Worm (Caenorhabditis elegans) whole organism, young adult: Measurements from ENCODE around the gene cyp-35A4.

ENCODE experiments used
- B0035.1 ChIP-seq: sonication (generic microtip); optimal IDR thresholded peaks from 2 replicates; lab custom pipeline; 2016; ENCODE audit warnings: missing genetic modification characterization, mild to moderate bottlenecking, missing compliant biosample characterization, missing genotype, missing genetic modification reagents
- F22D6.2 ChIP-seq: sonication (generic microtip); optimal IDR thresholded peaks from 2 replicates; lab custom pipeline; 2016; ENCODE audit warnings: mild to moderate bottlenecking, missing genetic modification characterization, missing compliant biosample characterization
- F37B4.10 ChIP-seq: fragments of 200-800 bp; sonication (Bioruptor generic); IDR thresholded peaks from 2 replicates; pipeline ENCODE4 v1.3.6; 2022; ENCODE audit warnings: missing genetic modification characterization, missing compliant biosample characterization
- F39B2.1 ChIP-seq: fragments of 200-800 bp; sonication (Bioruptor generic); IDR thresholded peaks from 2 replicates; pipeline ENCODE4 v1.3.6; 2022; ENCODE audit warnings: missing genetic modification reagents, missing genetic modification characterization, missing compliant biosample characterization
- Y79H2A.3 ChIP-seq: fragments of 200-800 bp; sonication (Bioruptor generic); conservative IDR thresholded peaks from 2 replicates; pipeline ENCODE4 v1.3.6; 2022; ENCODE audit warnings: missing genetic modification reagents, missing genetic modification characterization, missing compliant biosample characterization
- ama-1 ChIP-seq, 3 experiments: fragments of 150-350 bp in 1 of 3; sonication (generic microtip) in 2 of 3; optimal IDR thresholded peaks; 2 replicates each; lab custom pipeline; 2014 to 2018; ENCODE audit warnings: missing biosample characterization in 2 of 3, missing genetic modification characterization in 2 of 3, missing genetic modification reagents in 2 of 3
- aptf-2 ChIP-seq: fragments of 200-800 bp; sonication (Bioruptor generic); conservative IDR thresholded peaks from 2 replicates; pipeline ENCODE4 v1.3.6; 2022; ENCODE audit warnings: missing genetic modification reagents, missing genetic modification characterization, missing compliant biosample characterization
- athp-1 ChIP-seq: sonication (generic microtip); optimal IDR thresholded peaks from 2 replicates; lab custom pipeline; 2017; ENCODE audit warnings: mild to moderate bottlenecking, missing genetic modification characterization, missing compliant biosample characterization
- attf-3 ChIP-seq: fragments of 200-800 bp; sonication (Bioruptor generic); conservative IDR thresholded peaks from 2 replicates; pipeline ENCODE4 v1.3.6; 2022; ENCODE audit warnings: missing genetic modification reagents, missing genetic modification characterization, missing compliant biosample characterization
- ccch-3 ChIP-seq: fragments of 200-800 bp; sonication (Bioruptor generic); optimal IDR thresholded peaks from 2 replicates; lab custom pipeline; 2018; ENCODE audit warnings: mild to moderate bottlenecking, missing genetic modification characterization, missing compliant biosample characterization
- ceh-40 ChIP-seq: fragments of 200-800 bp; sonication (Bioruptor generic); IDR thresholded peaks from 2 replicates; pipeline ENCODE4 v1.3.6; 2022; ENCODE audit warnings: missing genetic modification characterization, missing compliant biosample characterization
- ceh-79 ChIP-seq: sonication (generic microtip); optimal IDR thresholded peaks from 2 replicates; lab custom pipeline; 2017; ENCODE audit warnings: mild to moderate bottlenecking, missing genetic modification characterization, missing compliant biosample characterization
- die-1 ChIP-seq: sonication (generic microtip); optimal IDR thresholded peaks from 2 replicates; lab custom pipeline; 2016; ENCODE audit warnings: missing genotype, mild to moderate bottlenecking, missing genetic modification characterization, missing compliant biosample characterization
- dox-1 ChIP-seq: fragments of 200-800 bp; sonication (Bioruptor generic); IDR thresholded peaks from 2 replicates; pipeline ENCODE4 v1.3.6; 2022; ENCODE audit warnings: missing genetic modification reagents, missing genetic modification characterization, missing compliant biosample characterization
- gei-17 ChIP-seq: fragments of 200-800 bp; sonication (Bioruptor generic); optimal IDR thresholded peaks from 2 replicates; lab custom pipeline; 2018; ENCODE audit warnings: mild to moderate bottlenecking, missing genetic modification characterization, missing compliant biosample characterization
- hlh-12 ChIP-seq: sonication (generic microtip); optimal IDR thresholded peaks from 2 replicates; lab custom pipeline; 2016; ENCODE audit warnings: missing genetic modification characterization, missing compliant biosample characterization
- hmg-20 ChIP-seq: fragments of 200-800 bp; sonication (Bioruptor generic); IDR thresholded peaks from 2 replicates; pipeline ENCODE4 v1.3.6; 2022; ENCODE audit warnings: missing genetic modification reagents, missing genetic modification characterization, missing compliant biosample characterization
- let-526 ChIP-seq: fragments of 200-800 bp; sonication (Bioruptor generic); IDR thresholded peaks from 2 replicates; pipeline ENCODE4 v1.3.6; 2022; ENCODE audit warnings: missing genetic modification reagents, missing genetic modification characterization, missing compliant biosample characterization
- lin-26 ChIP-seq: fragments of 200-800 bp; sonication (Bioruptor generic); IDR thresholded peaks from 2 replicates; pipeline ENCODE4 v1.3.6; 2022; ENCODE audit warnings: missing genetic modification reagents, missing genetic modification characterization, missing compliant biosample characterization
- lir-1 ChIP-seq: fragments of 200-800 bp; sonication (Bioruptor generic); conservative IDR thresholded peaks from 2 replicates; pipeline ENCODE4 v1.3.6; 2022; ENCODE audit warnings: missing genetic modification reagents, missing genetic modification characterization, missing compliant biosample characterization
- lsl-1 ChIP-seq: fragments of 200-800 bp; sonication (Bioruptor generic); optimal IDR thresholded peaks from 2 replicates; lab custom pipeline; 2018; ENCODE audit warnings: mild to moderate bottlenecking, missing genetic modification characterization, moderate library complexity, missing compliant biosample characterization
- madf-3 ChIP-seq: fragments of 200-800 bp; sonication (Bioruptor generic); IDR thresholded peaks from 2 replicates; pipeline ENCODE4 v1.3.6; 2022; ENCODE audit warnings: missing genetic modification reagents, missing genetic modification characterization, missing compliant biosample characterization
- mes-4 ChIP-seq: sonication (generic microtip); optimal IDR thresholded peaks from 2 replicates; lab custom pipeline; 2016; ENCODE audit warnings: missing genotype, missing genetic modification characterization, missing compliant biosample characterization
- pbrm-1 ChIP-seq: fragments of 200-800 bp; sonication (Bioruptor generic); IDR thresholded peaks from 2 replicates; pipeline ENCODE4 v1.3.6; 2022; ENCODE audit warnings: missing genetic modification reagents, missing genetic modification characterization, missing compliant biosample characterization
- rec-8 ChIP-seq, 2 experiments: sonication (generic microtip); optimal IDR thresholded peaks; 2 replicates each; lab custom pipeline; 2016; ENCODE audit warnings: mild to moderate bottlenecking in 2 of 2, missing genetic modification characterization in 2 of 2, missing genetic modification reagents in 2 of 2, missing genotype in 2 of 2, missing biosample characterization in 1 of 2, missing compliant biosample characterization in 1 of 2, moderate library complexity in 1 of 2
- repo-1 ChIP-seq: sonication (generic microtip); optimal IDR thresholded peaks from 2 replicates; lab custom pipeline; 2017; ENCODE audit warnings: mild to moderate bottlenecking, missing genetic modification characterization, missing compliant biosample characterization
- snpc-1.3 ChIP-seq: sonication (generic microtip); optimal IDR thresholded peaks from 2 replicates; lab custom pipeline; 2017; ENCODE audit warnings: missing genetic modification characterization, mild to moderate bottlenecking, missing compliant biosample characterization, antibody characterized with exemption, moderate library complexity, missing genotype, missing genetic modification reagents; ENCODE audit not compliant: insufficient read depth
- snpc-4 ChIP-seq, 5 experiments: fragments of 150-350 bp in 1 of 5; sonication (generic microtip) in 4 of 5; optimal IDR thresholded peaks; 2 replicates each; lab custom pipeline; 2014 to 2018; ENCODE audit warnings: missing genetic modification characterization in 5 of 5, missing biosample characterization in 3 of 5, antibody characterized with exemption in 2 of 5, mild to moderate bottlenecking in 2 of 5, missing compliant biosample characterization in 2 of 5, missing genotype in 2 of 5, moderate library complexity in 2 of 5, missing genetic modification reagents in 1 of 5
- tbx-9 ChIP-seq: sonication (generic microtip); optimal IDR thresholded peaks from 2 replicates; lab custom pipeline; 2016; ENCODE audit warnings: borderline replicate concordance, missing genetic modification characterization, inconsistent platforms, missing compliant biosample characterization
- ztf-28 ChIP-seq: fragments of 200-800 bp; sonication (Bioruptor generic); IDR thresholded peaks from 2 replicates; pipeline ENCODE4 v1.3.6; 2022; ENCODE audit warnings: missing genetic modification reagents, missing genetic modification characterization, missing compliant biosample characterization

Gene cyp-35A4

DNA sequence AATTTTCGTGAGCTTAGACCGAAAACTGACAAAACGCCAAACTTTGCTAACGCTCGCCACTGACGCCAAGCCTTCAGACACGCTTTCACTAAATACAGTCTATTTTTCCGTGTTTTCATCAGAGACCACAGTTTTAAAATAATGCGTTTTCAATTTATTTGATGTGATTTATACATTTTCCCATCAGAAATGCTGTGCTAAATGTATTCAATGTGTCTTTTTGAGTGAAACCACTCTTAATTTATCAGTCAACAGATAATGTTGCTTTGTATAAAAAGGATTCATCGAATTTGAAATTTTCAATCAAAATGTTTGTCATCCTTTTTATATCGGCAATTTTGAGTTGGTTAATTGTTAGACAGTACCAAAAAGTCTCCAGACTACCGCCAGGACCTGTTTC, at the start of gene cyp-35A4:
TSS of gene cyp-35A4 (plus strand) at position 301 of the 400 bp plus-strand sequence.
- TF ChIP-seq ceh-79 (tag; lab: Kevin White, UChicago), result no peak
- TF ChIP-seq die-1 (tag; lab: Kevin White, UChicago), result no peak

DNA sequence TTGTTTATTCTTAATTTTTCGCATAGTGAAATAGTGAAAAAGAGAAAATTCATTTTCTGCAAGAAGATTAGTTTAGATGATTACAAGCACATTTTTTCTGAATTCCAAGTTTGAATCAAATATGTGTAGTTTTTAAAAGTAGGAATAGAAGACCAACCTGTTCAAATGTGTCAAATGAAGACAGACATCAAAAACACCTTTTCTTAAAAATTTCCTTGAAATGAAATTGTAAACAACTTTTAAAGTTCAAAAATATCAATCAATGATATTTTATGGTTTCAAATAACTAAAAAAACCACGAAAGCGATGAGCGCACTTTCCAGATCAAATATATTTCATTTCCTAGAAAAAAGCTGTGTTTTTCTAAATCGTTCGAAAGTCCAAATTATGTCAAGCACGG, 49.7 kb upstream of the cyp-35A4 start, which contains the start of gene nlp-30:
TSS of gene nlp-30 (plus strand) at position 301 of the 400 bp plus-strand sequence.
- TF ChIP-seq ztf-28 (GFP tag; lab: Robert Waterston, UW), result no peak
- no peak for TF ChIP-seq repo-1 (tag; lab: Kevin White, UChicago)
- TF ChIP-seq ceh-40 (GFP tag; lab: Robert Waterston, UW), result no peak
- TF ChIP-seq F22D6.2, result no peak
- no peak for TF ChIP-seq hmg-20 (GFP tag; lab: Robert Waterston, UW)
- TF ChIP-seq snpc-1.3, result no peak
- no peak for TF ChIP-seq Y79H2A.3 (GFP tag; lab: Robert Waterston, UW)
- no peak for TF ChIP-seq let-526 (GFP tag; lab: Robert Waterston, UW)

DNA sequence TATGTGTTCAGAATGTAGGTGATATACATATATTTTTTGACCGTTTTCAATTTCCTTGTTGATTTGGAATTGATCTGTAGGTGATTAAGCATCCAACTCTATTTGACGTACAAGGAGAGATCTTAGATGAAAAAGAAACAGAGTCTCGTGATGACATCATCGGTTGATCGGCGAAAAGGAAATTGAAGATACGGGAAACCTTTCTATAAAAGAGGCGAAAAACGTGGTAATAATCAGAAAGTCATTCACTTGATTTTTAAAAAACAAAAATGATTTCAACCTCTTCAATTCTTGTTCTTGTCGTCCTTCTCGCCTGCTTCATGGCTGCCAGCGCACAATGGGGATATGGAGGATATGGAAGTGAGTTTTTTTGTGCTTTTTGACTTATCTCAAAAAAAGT, 47.2 kb upstream of the cyp-35A4 start, which contains the start of gene nlp-29:
TSS of gene nlp-29 (plus strand) at position 248 of the 400 bp plus-strand sequence.
- TF ChIP-seq mes-4 (no peak), gei-17 (GFP tag; lab: Kevin White, UChicago) (no peak), lin-26 (GFP tag; lab: Robert Waterston, UW) (no peak), rec-8 (tag; optimal IDR thresholded peaks at IDR 0.05; lab: Kevin White, UChicago) (no peak), tbx-9 (tag; lab: Kevin White, UChicago) (no peak), attf-3 (no peak), ama-1 (optimal IDR thresholded peaks at IDR 0.05; lab: Kevin White, UChicago) (no peak), ama-1 (GFP tag; optimal IDR thresholded peaks at IDR 0.05; lab: Kevin White, UChicago) (no peak)
- TF ChIP-seq, all 124 proteins: peak for 0

DNA sequence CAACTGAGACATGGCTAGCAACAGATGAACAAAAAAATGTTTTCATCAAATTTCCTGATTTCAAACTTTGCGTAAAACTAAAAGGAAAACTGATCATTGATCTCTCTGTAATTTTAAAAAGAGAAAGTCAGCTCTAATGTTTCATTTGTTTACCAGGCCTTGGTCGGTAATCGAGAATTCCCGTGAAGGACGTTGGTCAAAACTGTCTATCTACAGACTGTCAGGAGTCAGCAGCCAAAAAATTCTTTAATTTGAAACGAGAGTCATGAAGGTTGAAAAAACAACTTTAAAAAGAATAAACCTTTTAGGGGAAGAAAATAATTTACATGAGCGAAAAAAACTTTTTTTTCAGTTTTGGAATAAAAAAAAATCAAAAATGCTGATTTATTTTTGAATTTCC, 46.3 kb upstream of the cyp-35A4 start:
- no peak for TF ChIP-seq dox-1 (GFP tag; lab: Robert Waterston, UW)
- no peak for TF ChIP-seq madf-3
- TF ChIP-seq snpc-4 (GFP tag; optimal IDR thresholded peaks at IDR 0.05; lab: Kevin White, UChicago), result no peak
- TF ChIP-seq snpc-4 (tag; optimal IDR thresholded peaks at IDR 0.05; lab: Kevin White, UChicago), result no peak
- TF ChIP-seq F37B4.10, result no peak
- no peak for TF ChIP-seq aptf-2 (GFP tag; lab: Robert Waterston, UW)

DNA sequence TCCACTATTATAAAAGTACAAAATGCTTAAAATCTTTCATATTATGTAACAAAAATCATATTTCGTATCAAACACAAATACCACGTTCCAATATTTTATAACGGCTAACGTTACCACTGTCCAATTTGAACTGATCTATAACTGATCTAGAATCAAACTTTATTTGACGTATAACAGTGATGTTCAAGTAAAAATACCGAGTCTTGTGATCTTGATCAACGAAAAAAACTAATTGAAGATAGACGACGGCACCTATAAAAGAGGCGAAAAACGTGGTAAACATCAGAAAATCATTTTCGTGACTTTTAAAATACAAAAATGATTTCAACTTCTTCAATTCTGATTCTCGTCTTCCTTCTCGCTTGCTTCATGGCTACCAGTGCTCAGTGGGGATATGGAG, 43.8 kb upstream of the cyp-35A4 start, which contains the start of gene nlp-28:
TSS of gene nlp-28 (plus strand) at position 285 of the 400 bp plus-strand sequence.
- peak; percentile 39 for TF ChIP-seq ama-1 (optimal IDR thresholded peaks at IDR 0.05; lab: Kevin White, UChicago)
- TF ChIP-seq ama-1 (GFP tag; optimal IDR thresholded peaks at IDR 0.05; lab: Kevin White, UChicago), result no peak
- no peak for TF ChIP-seq ceh-79 (tag; lab: Kevin White, UChicago)

DNA sequence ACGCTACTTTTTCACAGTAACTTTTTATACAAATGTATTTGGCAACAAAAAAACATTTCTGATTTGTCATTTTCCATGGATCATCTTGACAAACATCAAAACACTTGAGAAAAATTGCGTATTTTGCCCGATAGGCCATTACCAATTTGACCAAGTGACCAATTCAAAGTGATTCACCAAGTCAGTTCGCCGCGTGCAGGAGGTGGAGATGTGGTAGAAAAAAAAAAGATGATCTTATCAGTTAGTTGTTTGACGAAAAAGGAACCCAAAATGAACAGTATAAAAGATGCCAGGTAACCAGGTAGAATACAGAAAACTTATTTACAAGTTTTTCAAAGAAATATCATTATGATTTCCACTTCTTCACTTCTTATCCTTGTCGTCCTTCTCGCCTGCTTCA, 42.3 kb upstream of the cyp-35A4 start, which contains the start of gene nlp-27:
TSS of gene nlp-27 (plus strand) at position 309 of the 400 bp plus-strand sequence.
- no peak for TF ChIP-seq F39B2.1 (GFP tag; lab: Robert Waterston, UW)
- no peak for TF ChIP-seq lir-1 (GFP tag; lab: Robert Waterston, UW)
- no peak for TF ChIP-seq lsl-1 (GFP tag; lab: Kevin White, UChicago)
- no peak for TF ChIP-seq athp-1 (tag; lab: Kevin White, UChicago)
- no peak for TF ChIP-seq pbrm-1 (GFP tag; lab: Robert Waterston, UW)
- no peak for TF ChIP-seq B0035.1 (tag; lab: Kevin White, UChicago)
- TF ChIP-seq hlh-12 (tag; lab: Kevin White, UChicago), result no peak
- TF ChIP-seq lin-26 (GFP tag; lab: Robert Waterston, UW), result no peak
- TF ChIP-seq ceh-79 (tag; lab: Kevin White, UChicago), result no peak
- no peak for TF ChIP-seq ccch-3 (GFP tag; lab: Kevin White, UChicago)
